Worm (Caenorhabditis elegans) whole organism, L4 larva: ENCODE measurements around the gene abu-7.
A peak's percentile ranks its signal among the peaks of the same experiment; 100 is the strongest.

Experiments used
- ZK546.5 ChIP-seq, 2 experiments: sonication (generic microtip); optimal IDR thresholded peaks; 2 replicates each; lab custom pipeline; 2017; ENCODE audit warnings: missing biosample characterization in 2 of 2, missing genetic modification characterization in 2 of 2
- aha-1 ChIP-seq: fragments of 150-350 bp; peaks from one replicate; lab custom pipeline; 2014; ENCODE audit warnings: missing biosample characterization, missing genetic modification characterization
- ceh-32 ChIP-seq: sonication (generic microtip); optimal IDR thresholded peaks from 2 replicates; lab custom pipeline; 2016; ENCODE audit warnings: mild to moderate bottlenecking, missing genetic modification characterization, missing compliant biosample characterization; ENCODE audit not compliant: poor library complexity
- ceh-82 ChIP-seq: sonication (generic microtip); optimal IDR thresholded peaks from 2 replicates; lab custom pipeline; 2017; ENCODE audit warnings: missing biosample characterization, missing genetic modification characterization
- dmd-6 ChIP-seq: fragments of 200-800 bp; sonication (Bioruptor generic); IDR thresholded peaks from 2 replicates; pipeline ENCODE4 v1.3.6; 2022; ENCODE audit warnings: missing genetic modification reagents, missing genetic modification characterization, missing compliant biosample characterization
- dmd-8 ChIP-seq: fragments of 200-800 bp; sonication (Bioruptor generic); IDR thresholded peaks from 2 replicates; pipeline ENCODE4 v1.3.6; 2022; ENCODE audit warnings: missing genetic modification characterization, missing compliant biosample characterization
- dpl-1 ChIP-seq: fragments of 150-350 bp; optimal IDR thresholded peaks from 2 replicates; lab custom pipeline; 2014; ENCODE audit warnings: missing biosample characterization, missing genetic modification reagents, missing genetic modification characterization
- dve-1 ChIP-seq: sonication (generic microtip); optimal IDR thresholded peaks from 2 replicates; lab custom pipeline; 2017; ENCODE audit warnings: antibody characterized with exemption, mild to moderate bottlenecking, missing genetic modification characterization, missing compliant biosample characterization; ENCODE audit not compliant: insufficient read depth
- hlh-30 ChIP-seq: sonication (generic microtip); optimal IDR thresholded peaks from 2 replicates; lab custom pipeline; 2017; ENCODE audit warnings: antibody characterized with exemption, mild to moderate bottlenecking, missing genetic modification characterization, missing compliant biosample characterization; ENCODE audit not compliant: insufficient read depth
- lim-7 ChIP-seq: fragments of 200-800 bp; sonication (Bioruptor generic); IDR thresholded peaks from 2 replicates; pipeline ENCODE4 v1.3.6; 2022; ENCODE audit warnings: missing genetic modification characterization, missing compliant biosample characterization
- lin-13 ChIP-seq: fragments of 150-350 bp; optimal IDR thresholded peaks from 2 replicates; lab custom pipeline; 2014; ENCODE audit warnings: missing biosample characterization, missing genetic modification reagents, missing genetic modification characterization
- lin-29 ChIP-seq: fragments of 200-800 bp; sonication (Bioruptor generic); IDR thresholded peaks from 2 replicates; pipeline ENCODE4 v1.3.6; 2022; ENCODE audit warnings: missing genetic modification reagents, missing genetic modification characterization, missing compliant biosample characterization
- lsy-2 ChIP-seq, 2 experiments: fragments of 150-350 bp in 1 of 2; sonication (generic microtip) in 1 of 2; optimal IDR thresholded peaks; 2 replicates each; lab custom pipeline; 2014 to 2017; ENCODE audit warnings: missing biosample characterization in 2 of 2, missing genetic modification characterization in 2 of 2
- madf-5 ChIP-seq, 2 experiments: fragments of 200-800 bp; sonication (Bioruptor generic); IDR thresholded peaks; 2 replicates each; pipeline ENCODE4 v1.3.6; 2022; ENCODE audit warnings: missing compliant biosample characterization in 2 of 2, missing genetic modification characterization in 2 of 2
- mxl-3 ChIP-seq: fragments of 200-800 bp; sonication (Bioruptor generic); optimal IDR thresholded peaks from 2 replicates; lab custom pipeline; 2018; ENCODE audit warnings: mild to moderate bottlenecking, missing genetic modification characterization, missing compliant biosample characterization
- nhr-10 ChIP-seq: fragments of 150-350 bp; optimal IDR thresholded peaks from 2 replicates; lab custom pipeline; 2014; ENCODE audit warnings: missing biosample characterization, missing genetic modification characterization
- nhr-11 ChIP-seq: fragments of 150-350 bp; optimal IDR thresholded peaks from 2 replicates; lab custom pipeline; 2014; ENCODE audit warnings: missing biosample characterization, missing genetic modification characterization
- nhr-111 ChIP-seq: fragments of 200-800 bp; sonication (Bioruptor generic); optimal IDR thresholded peaks from 2 replicates; lab custom pipeline; 2018; ENCODE audit warnings: mild to moderate bottlenecking, missing genetic modification characterization, missing compliant biosample characterization
- nhr-237 ChIP-seq: sonication (generic microtip); optimal IDR thresholded peaks from 2 replicates; lab custom pipeline; 2017; ENCODE audit warnings: missing biosample characterization, missing genetic modification characterization
- nhr-25 ChIP-seq: sonication (generic microtip); optimal IDR thresholded peaks from 2 replicates; lab custom pipeline; 2017; ENCODE audit warnings: missing genetic modification characterization, mild to moderate bottlenecking, missing compliant biosample characterization, antibody characterized with exemption, moderate library complexity, borderline replicate concordance; ENCODE audit not compliant: insufficient read depth
- nhr-28 ChIP-seq: fragments of 150-350 bp; optimal IDR thresholded peaks from 2 replicates; lab custom pipeline; 2014; ENCODE audit warnings: missing biosample characterization, missing genetic modification characterization
- nhr-48 ChIP-seq: sonication (generic microtip); optimal IDR thresholded peaks from 2 replicates; lab custom pipeline; 2016; ENCODE audit warnings: mild to moderate bottlenecking, missing genetic modification characterization, missing compliant biosample characterization
- skn-1 ChIP-seq: fragments of 150-350 bp; optimal IDR thresholded peaks from 2 replicates; lab custom pipeline; 2014; ENCODE audit warnings: missing biosample characterization, missing genetic modification characterization
- snpc-4 ChIP-seq: fragments of 150-350 bp; optimal IDR thresholded peaks from 2 replicates; lab custom pipeline; 2014; ENCODE audit warnings: missing biosample characterization, missing genetic modification characterization
- spr-1 ChIP-seq: sonication (generic microtip); optimal IDR thresholded peaks from 2 replicates; lab custom pipeline; 2016; ENCODE audit warnings: mild to moderate bottlenecking, missing genetic modification characterization, missing compliant biosample characterization
- tag-97 ChIP-seq: fragments of 200-800 bp; sonication (Bioruptor generic); IDR thresholded peaks from 2 replicates; pipeline ENCODE4 v1.3.6; 2022; ENCODE audit warnings: missing genetic modification characterization, missing compliant biosample characterization
- tra-1 ChIP-seq: fragments of 200-800 bp; sonication (Bioruptor generic); IDR thresholded peaks from 2 replicates; pipeline ENCODE4 v1.3.6; 2022; ENCODE audit warnings: missing genetic modification reagents, missing genetic modification characterization, missing compliant biosample characterization
- unc-62 ChIP-seq, 3 experiments: fragments of 150-350 bp in 1 of 3; sonication (generic microtip); optimal IDR thresholded peaks in 2 of 3; peaks in 1 of 3; 1 replicate in 1 of 3; 2 replicates in 2 of 3; lab custom pipeline; 2014 to 2017; ENCODE audit warnings: missing biosample characterization in 3 of 3, missing genetic modification characterization in 3 of 3, missing genetic modification reagents in 3 of 3, missing genotype in 1 of 3
- zip-11 ChIP-seq: fragments of 200-800 bp; sonication (Bioruptor generic); IDR thresholded peaks from 2 replicates; pipeline ENCODE4 v1.3.6; 2022; ENCODE audit warnings: missing genetic modification characterization, missing compliant biosample characterization

abu-7 gene

ce11 chrV:5177209-5177608 is 12.6 kb upstream of the abu-7 start, which contains the start of gene ugt-51:
TSS of gene ugt-51 (minus strand) at chrV:5177309.
- no peak for TF ChIP-seq nhr-25 (tag; lab: Kevin White, UChicago)
- peak; percentile 77 for TF ChIP-seq aha-1 (tag; lab: Kevin White, UChicago)
- peak; percentile 85 for TF ChIP-seq nhr-28
- peak; percentile 40 for TF ChIP-seq dve-1 (tag; lab: Kevin White, UChicago)

- TF ChIP-seq lsy-2 (tag; optimal IDR thresholded peaks at IDR 0.05; lab: Kevin White, UChicago) (no peak), nhr-11 (tag; lab: Kevin White, UChicago) (no peak), spr-1 (tag; lab: Kevin White, UChicago) (no peak), snpc-4 (no peak), dve-1 (tag; lab: Kevin White, UChicago) (no peak), tag-97 (no peak)
These were observed 8.3 kb upstream of the abu-7 start, which contains the start of gene srt-65 for ce11 chrV:5172833-5173232. TSS of gene srt-65 (minus strand) at chrV:5172933.

ce11 chrV:5169586-5169985 is 5.0 kb upstream of the abu-7 start, which contains the start of gene srt-64:
TSS of gene srt-64 (minus strand) at chrV:5169686.
- no peak for TF ChIP-seq nhr-48 (tag; lab: Kevin White, UChicago)
- no peak for TF ChIP-seq nhr-111 (GFP tag; lab: Kevin White, UChicago)
- TF ChIP-seq ZK546.5 (tag; optimal IDR thresholded peaks at IDR 0.05; lab: Kevin White, UChicago) = no peak
- TF ChIP-seq dpl-1 (GFP tag; lab: Kevin White, UChicago) = no peak
- no peak for TF ChIP-seq dve-1 (tag; lab: Kevin White, UChicago)
- no peak for TF ChIP-seq zip-11 (GFP tag; lab: Robert Waterston, UW)
- peak in 1 of 2 experiments; percentile 25 for TF ChIP-seq unc-62 (GFP tag; optimal IDR thresholded peaks at IDR 0.05 in 1 of 2; lab: Kevin White, UChicago)
- TF ChIP-seq unc-62 (tag; optimal IDR thresholded peaks at IDR 0.05; lab: Kevin White, UChicago) = no peak
- TF ChIP-seq, all 104 proteins: peak for 1

- peak; percentile 40 for TF ChIP-seq aha-1 (tag; lab: Kevin White, UChicago)
- TF ChIP-seq lin-29 (GFP tag; lab: Robert Waterston, UW) = no peak
- no peak for TF ChIP-seq dmd-6 (GFP tag; lab: Robert Waterston, UW)
- peak in 1 of 2 experiments; percentile 35 for TF ChIP-seq unc-62 (GFP tag; optimal IDR thresholded peaks at IDR 0.05 in 1 of 2; lab: Kevin White, UChicago)
- TF ChIP-seq unc-62 (tag; optimal IDR thresholded peaks at IDR 0.05; lab: Kevin White, UChicago) = no peak
- TF ChIP-seq tra-1 = no peak
- TF ChIP-seq nhr-237 (tag; lab: Kevin White, UChicago) = no peak
- no peak for TF ChIP-seq hlh-30 (tag; lab: Kevin White, UChicago)
- no peak for TF ChIP-seq dmd-8
- TF ChIP-seq mxl-3 (GFP tag; lab: Kevin White, UChicago) = no peak
- TF ChIP-seq nhr-10 (tag; lab: Kevin White, UChicago) = no peak
- TF ChIP-seq lin-13 (GFP tag; lab: Kevin White, UChicago) = no peak
- TF ChIP-seq ceh-32 (tag; lab: Kevin White, UChicago) = no peak
- no peak for TF ChIP-seq ceh-82
- no peak for TF ChIP-seq madf-5 (GFP tag; IDR thresholded peaks at IDR 0.05; lab: Robert Waterston, UW)
These were observed 844 bp upstream of the abu-7 start, which contains the start of gene srw-140 for ce11 chrV:5165426-5165825. TSS of gene srw-140 (plus strand) at chrV:5165726.

- TF ChIP-seq skn-1 (tag; lab: Kevin White, UChicago) = no peak
- no peak for TF ChIP-seq mxl-3 (GFP tag; lab: Kevin White, UChicago)
These were observed 2.8 kb downstream of the abu-7 start, which contains the start of gene abu-6 for ce11 chrV:5161792-5162191. TSS of gene abu-6 (minus strand) at chrV:5161892.

- TF ChIP-seq lim-7 (GFP tag; lab: Robert Waterston, UW) (0 out of 2 replicates have a peak, but pooled peaks have one; percentile 8), tra-1 (no peak)
These were observed 6.3 kb downstream of the abu-7 start, which contains the start of gene abu-15 for ce11 chrV:5158302-5158701. TSS of gene abu-15 (plus strand) at chrV:5158602.
